Fruit fly (Drosophila melanogaster): Measurements from ENCODE around the gene Hmgcr.
A peak's percentile ranks its signal among the peaks of the same experiment; 100 is the strongest.

Hmgcr gene

dm6 chr3R:23729632-23730471, 3.3 kb upstream of the Hmgcr start (continued):
- no peak for TF ChIP-seq Lim3 (GFP tag; IDR thresholded peaks at IDR 0.05)
- TF ChIP-seq CG8924 (tag; optimal IDR thresholded peaks at IDR 0.05): no peak
- TF ChIP-seq her (GFP tag; optimal IDR thresholded peaks at IDR 0.05): no peak
- TF ChIP-seq CG17186 (GFP tag; optimal IDR thresholded peaks at IDR 0.05): no peak
- no peak for TF ChIP-seq D (optimal IDR thresholded peaks at IDR 0.05)
- no peak for TF ChIP-seq D (GFP tag; optimal IDR thresholded peaks at IDR 0.05)
- TF ChIP-seq CG32772 (GFP tag; IDR thresholded peaks at IDR 0.05): no peak
- TF ChIP-seq abd-A (tag; optimal IDR thresholded peaks at IDR 0.05): peak; percentile 24
- no peak for TF ChIP-seq nau (GFP tag; optimal IDR thresholded peaks at IDR 0.05)
- no peak for TF ChIP-seq CG6683 (GFP tag; optimal IDR thresholded peaks at IDR 0.05)
- TF ChIP-seq mam (GFP tag; optimal IDR thresholded peaks at IDR 0.05): no peak
- no peak for TF ChIP-seq Sry-β (GFP tag; optimal IDR thresholded peaks at IDR 0.05)
- TF ChIP-seq gfzf (GFP tag; optimal IDR thresholded peaks at IDR 0.05): no peak
- TF ChIP-seq pnt (GFP tag; optimal IDR thresholded peaks at IDR 0.05): no peak
- 0 out of 3 replicates have a peak, but pooled peaks have one; percentile 36 for TF ChIP-seq sr (GFP tag; IDR thresholded peaks at IDR 0.05)
- peak; percentile 99 for TF ChIP-seq Bdp1 (GFP tag; optimal IDR thresholded peaks at IDR 0.05)
- TF ChIP-seq CG3847 (GFP tag; IDR thresholded peaks at IDR 0.05): no peak
- TF ChIP-seq CG8290 (GFP tag; optimal IDR thresholded peaks at IDR 0.05): peak; percentile 58
- peak in 1 of 2 experiments; percentile 58 for TF ChIP-seq CG8290 (tag; optimal IDR thresholded peaks at IDR 0.05)
- TF ChIP-seq chn (GFP tag; optimal IDR thresholded peaks at IDR 0.05): peak; percentile 88
- TF ChIP-seq usp (GFP tag; optimal IDR thresholded peaks at IDR 0.05): no peak
- TF ChIP-seq CG10543 (GFP tag; optimal IDR thresholded peaks at IDR 0.05): no peak
- peak; percentile 61 for TF ChIP-seq Scr (GFP tag; IDR thresholded peaks at IDR 0.05; ENCODE audit: partially characterized antibody)
- no peak for TF ChIP-seq emc (GFP tag; optimal IDR thresholded peaks at IDR 0.05)
- TF ChIP-seq ci (GFP tag; IDR thresholded peaks at IDR 0.05): peak; percentile 63; the same call in 2 of the 3 replicates
- no peak for TF ChIP-seq Sry-δ (GFP tag; optimal IDR thresholded peaks at IDR 0.05)
- TF ChIP-seq MTF-1 (GFP tag; optimal IDR thresholded peaks at IDR 0.05; ENCODE audit: borderline replicate concordance): no peak
- TF ChIP-seq Max (GFP tag; optimal IDR thresholded peaks at IDR 0.05): no peak
- no peak for TF ChIP-seq dm (GFP tag; optimal IDR thresholded peaks at IDR 0.05)
- no peak for TF ChIP-seq Side (GFP tag; optimal IDR thresholded peaks at IDR 0.05)
- peak; percentile 99 for TF ChIP-seq chinmo (GFP tag; IDR thresholded peaks at IDR 0.05; ENCODE audit: partially characterized antibody)
- TF ChIP-seq hb (GFP tag; IDR thresholded peaks at IDR 0.05; ENCODE audit: partially characterized antibody): peak; percentile 53; the same call in 1 of the 3 replicates
- TF ChIP-seq CG13775 (GFP tag; optimal IDR thresholded peaks at IDR 0.05): no peak
- no peak for TF ChIP-seq CG6175 (GFP tag; IDR thresholded peaks at IDR 0.05)
- TF ChIP-seq Hsf (GFP tag; optimal IDR thresholded peaks at IDR 0.05): no peak
- TF ChIP-seq Hr78 (GFP tag; optimal IDR thresholded peaks at IDR 0.05): peak in 1 of 2 experiments; percentile 30
- TF ChIP-seq bsh (GFP tag; optimal IDR thresholded peaks at IDR 0.05): no peak
- TF ChIP-seq CG10431 (GFP tag; optimal IDR thresholded peaks at IDR 0.05): no peak
- TF ChIP-seq CG12071 (GFP tag; optimal IDR thresholded peaks at IDR 0.05): peak; percentile 20
- TF ChIP-seq CG12744 (GFP tag; optimal IDR thresholded peaks at IDR 0.05): peak; percentile 7
- peak; percentile 53; the same call in 1 of the 2 replicates for TF ChIP-seq ttk (GFP tag; IDR thresholded peaks at IDR 0.05)
- no peak for TF ChIP-seq zen2 (GFP tag; IDR thresholded peaks at IDR 0.05; ENCODE audit: partially characterized antibody)
- no peak for TF ChIP-seq hkb (optimal IDR thresholded peaks at IDR 0.05)
- TF ChIP-seq hkb (GFP tag; IDR thresholded peaks at IDR 0.05): no peak; the same call in 1 of the 2 replicates
- TF ChIP-seq ara (GFP tag; IDR thresholded peaks at IDR 0.05): 0 out of 2 replicates have a peak, but pooled peaks have one; percentile 8
- no peak for TF ChIP-seq Meics (GFP tag; optimal IDR thresholded peaks at IDR 0.05)
- no peak for TF ChIP-seq CG15011 (GFP tag; optimal IDR thresholded peaks at IDR 0.05)
- no peak for TF ChIP-seq bab2 (GFP tag; optimal IDR thresholded peaks at IDR 0.05)
- TF ChIP-seq CG30020 (tag; optimal IDR thresholded peaks at IDR 0.05): no peak
